Worm (Caenorhabditis elegans) whole organism, L1 larva: ENCODE results near the gene tbb-6.

Experiments used
- C04F5.9 ChIP-seq: sonication (generic microtip); optimal IDR thresholded peaks from 2 replicates; lab custom pipeline; 2016; ENCODE audit warnings: missing genetic modification characterization, missing compliant biosample characterization
- F16B12.6 ChIP-seq: fragments of 150-350 bp; optimal IDR thresholded peaks from 2 replicates; lab custom pipeline; 2014; ENCODE audit warnings: missing biosample characterization, missing genetic modification characterization
- aly-2 ChIP-seq: fragments of 150-350 bp; optimal IDR thresholded peaks from 2 replicates; lab custom pipeline; 2014; ENCODE audit warnings: missing biosample characterization, missing genetic modification characterization
- blmp-1 ChIP-seq: fragments of 150-350 bp; optimal IDR thresholded peaks from 2 replicates; lab custom pipeline; 2014; ENCODE audit warnings: missing biosample characterization, missing genetic modification characterization
- dsc-1 ChIP-seq: sonication (generic microtip); optimal IDR thresholded peaks from 2 replicates; lab custom pipeline; 2016; ENCODE audit warnings: mild to moderate bottlenecking, missing genetic modification characterization, missing compliant biosample characterization
- efl-1 ChIP-seq, 4 experiments: fragments of 150-350 bp; optimal IDR thresholded peaks in 3 of 4; peaks in 1 of 4; 1 replicate in 1 of 4; 2 replicates in 3 of 4; lab custom pipeline; 2014; ENCODE audit warnings: missing biosample characterization in 2 of 4, missing genetic modification characterization in 2 of 4, missing genetic modification reagents in 2 of 4
- elt-2 ChIP-seq: sonication (generic microtip); optimal IDR thresholded peaks from 2 replicates; lab custom pipeline; 2016; ENCODE audit warnings: missing genetic modification characterization, mild to moderate bottlenecking, inconsistent platforms, missing compliant biosample characterization, missing genetic modification reagents
- fkh-8 ChIP-seq: sonication (generic microtip); optimal IDR thresholded peaks from 2 replicates; lab custom pipeline; 2016; ENCODE audit warnings: mild to moderate bottlenecking, missing genetic modification characterization, missing compliant biosample characterization
- grh-1 ChIP-seq: fragments of 200-800 bp; sonication (Bioruptor generic); IDR thresholded peaks from 2 replicates; pipeline ENCODE4 v1.3.6; 2022; ENCODE audit warnings: missing genetic modification reagents, missing genetic modification characterization, missing compliant biosample characterization
- hlh-4 ChIP-seq: sonication (generic microtip); optimal IDR thresholded peaks from 2 replicates; lab custom pipeline; 2016; ENCODE audit warnings: mild to moderate bottlenecking, missing genetic modification characterization, missing compliant biosample characterization
- lin-13 ChIP-seq: fragments of 150-350 bp; optimal IDR thresholded peaks from 2 replicates; lab custom pipeline; 2014; ENCODE audit warnings: missing biosample characterization, missing genetic modification reagents, missing genetic modification characterization
- lin-14 ChIP-seq: fragments of 200-800 bp; sonication (Bioruptor generic); optimal IDR thresholded peaks from 2 replicates; lab custom pipeline; 2018; ENCODE audit warnings: mild to moderate bottlenecking, missing genetic modification characterization, moderate library complexity, missing compliant biosample characterization
- lin-39 ChIP-seq: fragments of 150-350 bp; optimal IDR thresholded peaks from 2 replicates; lab custom pipeline; 2014; ENCODE audit warnings: missing biosample characterization, missing genetic modification reagents, missing genetic modification characterization
- lir-3 ChIP-seq: sonication (generic microtip); optimal IDR thresholded peaks from 2 replicates; lab custom pipeline; 2016; ENCODE audit warnings: mild to moderate bottlenecking, missing genetic modification characterization, moderate library complexity, missing compliant biosample characterization; ENCODE audit not compliant: poor library complexity
- mep-1 ChIP-seq: fragments of 150-350 bp; optimal IDR thresholded peaks from 2 replicates; lab custom pipeline; 2014; ENCODE audit warnings: missing biosample characterization, missing genetic modification characterization
- nhr-11 ChIP-seq: fragments of 150-350 bp; optimal IDR thresholded peaks from 2 replicates; lab custom pipeline; 2014; ENCODE audit warnings: missing biosample characterization, missing genetic modification characterization
- nhr-19 ChIP-seq: fragments of 200-800 bp; sonication (Bioruptor generic); conservative IDR thresholded peaks from 2 replicates; pipeline ENCODE4 v1.3.6; 2022; ENCODE audit warnings: missing genetic modification characterization, missing compliant biosample characterization
- nhr-20 ChIP-seq: sonication (generic microtip); optimal IDR thresholded peaks from 2 replicates; lab custom pipeline; 2016; ENCODE audit warnings: mild to moderate bottlenecking, missing genetic modification characterization, missing compliant biosample characterization
- nhr-237 ChIP-seq: fragments of 150-350 bp; optimal IDR thresholded peaks from 2 replicates; lab custom pipeline; 2014; ENCODE audit warnings: missing biosample characterization, missing genetic modification characterization
- nhr-28 ChIP-seq: fragments of 150-350 bp; optimal IDR thresholded peaks from 2 replicates; lab custom pipeline; 2014; ENCODE audit warnings: missing biosample characterization, missing genetic modification characterization
- nhr-71 ChIP-seq: sonication (generic microtip); optimal IDR thresholded peaks from 2 replicates; lab custom pipeline; 2016; ENCODE audit warnings: mild to moderate bottlenecking, missing genetic modification characterization, moderate library complexity, missing compliant biosample characterization
- nhr-85 ChIP-seq: sonication (generic microtip); peaks from one replicate; lab custom pipeline; 2016; ENCODE audit warnings: missing genetic modification characterization, inconsistent platforms, missing compliant biosample characterization
- pag-3 ChIP-seq: sonication (generic microtip); optimal IDR thresholded peaks from 2 replicates; lab custom pipeline; 2017; ENCODE audit warnings: missing genetic modification characterization, mild to moderate bottlenecking, missing compliant biosample characterization, antibody characterized with exemption, borderline replicate concordance; ENCODE audit not compliant: insufficient read depth
- pax-3 ChIP-seq: fragments of 200-800 bp; sonication (Bioruptor generic); optimal IDR thresholded peaks from 2 replicates; lab custom pipeline; 2018; ENCODE audit warnings: mild to moderate bottlenecking, missing genetic modification characterization, moderate library complexity, missing compliant biosample characterization
- pqm-1 ChIP-seq: sonication (generic microtip); optimal IDR thresholded peaks from 3 replicates; lab custom pipeline; 2017; ENCODE audit warnings: missing biosample characterization, missing genetic modification characterization
- rnt-1 ChIP-seq: sonication (generic microtip); optimal IDR thresholded peaks from 2 replicates; lab custom pipeline; 2016; ENCODE audit warnings: mild to moderate bottlenecking, missing genetic modification characterization, moderate library complexity, missing compliant biosample characterization
- sox-4 ChIP-seq: sonication (generic microtip); optimal IDR thresholded peaks from 2 replicates; lab custom pipeline; 2016; ENCODE audit warnings: missing genetic modification characterization, missing compliant biosample characterization
- tbx-2 ChIP-seq: sonication (generic microtip); optimal IDR thresholded peaks from 2 replicates; lab custom pipeline; 2016; ENCODE audit warnings: missing genetic modification characterization, missing compliant biosample characterization
- tlp-1 ChIP-seq: fragments of 150-350 bp; optimal IDR thresholded peaks from 2 replicates; lab custom pipeline; 2014; ENCODE audit warnings: missing biosample characterization, missing genetic modification characterization
- unc-130 ChIP-seq: fragments of 150-350 bp; optimal IDR thresholded peaks from 2 replicates; lab custom pipeline; 2017; ENCODE audit warnings: missing biosample characterization, missing genetic modification characterization, inconsistent platforms
- unc-30 ChIP-seq: sonication (generic microtip); optimal IDR thresholded peaks from 2 replicates; lab custom pipeline; 2017; ENCODE audit warnings: missing biosample characterization, missing genetic modification characterization
- xbp-1 ChIP-seq: sonication (generic microtip); optimal IDR thresholded peaks from 2 replicates; lab custom pipeline; 2016; ENCODE audit warnings: missing genetic modification characterization, missing compliant biosample characterization
- zag-1 ChIP-seq: fragments of 150-350 bp; optimal IDR thresholded peaks from 2 replicates; lab custom pipeline; 2014; ENCODE audit warnings: missing biosample characterization, missing genetic modification characterization
- zip-4 ChIP-seq: fragments of 200-800 bp; sonication (Bioruptor generic); optimal IDR thresholded peaks from 2 replicates; lab custom pipeline; 2018; ENCODE audit warnings: mild to moderate bottlenecking, missing genetic modification characterization, moderate library complexity, missing compliant biosample characterization
- ztf-11 ChIP-seq, 2 experiments: sonication (generic microtip); optimal IDR thresholded peaks; 2 replicates each; lab custom pipeline; 2016 to 2017; ENCODE audit warnings: missing genetic modification characterization in 2 of 2, missing biosample characterization in 1 of 2, missing compliant biosample characterization in 1 of 2

The tbb-6 gene

ce11 chrV:12255343-12255742 is 6.0 kb upstream of the tbb-6 start, which contains the start of gene T04H1.12:
TSS of gene T04H1.12 (plus strand) at chrV:12255643.
- TF ChIP-seq aly-2 (tag; lab: Kevin White, UChicago) (no peak), pqm-1 (tag; lab: Kevin White, UChicago) (no peak), F16B12.6 (no peak), nhr-237 (tag; lab: Kevin White, UChicago) (no peak), lin-13 (GFP tag; lab: Kevin White, UChicago) (no peak), zip-4 (GFP tag; lab: Kevin White, UChicago) (no peak), grh-1 (GFP tag; lab: Robert Waterston, UW) (no peak), elt-2 (no peak), tbx-2 (tag; lab: Kevin White, UChicago) (no peak), nhr-28 (tag; lab: Kevin White, UChicago) (no peak), pag-3 (no peak), C04F5.9 (no peak), nhr-19 (GFP tag; lab: Robert Waterston, UW) (no peak), lir-3 (tag; lab: Kevin White, UChicago) (no peak), blmp-1 (no peak), nhr-20 (tag; lab: Kevin White, UChicago) (no peak), tlp-1 (tag; lab: Kevin White, UChicago) (no peak)
- TF ChIP-seq, all 84 proteins: peak for 0

ce11 chrV:12256398-12256797 is 4.9 kb upstream of the tbb-6 start, which contains the start of gene ugt-55:
TSS of gene ugt-55 (plus strand) at chrV:12256698.
- TF ChIP-seq sox-4 (no peak), nhr-85 (tag; lab: Kevin White, UChicago) (peak; percentile 45)

ce11 chrV:12258922-12259321 is 2.4 kb upstream of the tbb-6 start, which contains the start of gene ugt-56:
TSS of gene ugt-56 (plus strand) at chrV:12258982.
- TF ChIP-seq hlh-4 (tag; lab: Kevin White, UChicago) (no peak), fkh-8 (tag; lab: Kevin White, UChicago) (peak; percentile 13), ztf-11 (tag; optimal IDR thresholded peaks at IDR 0.05; lab: Kevin White, UChicago) (no peak), lin-39 (tag; lab: Kevin White, UChicago) (no peak), xbp-1 (tag; lab: Kevin White, UChicago) (no peak), pax-3 (peak; percentile 28), unc-130 (tag; lab: Kevin White, UChicago) (no peak), dsc-1 (tag; lab: Kevin White, UChicago) (peak; percentile 40)

ce11 chrV:12263723-12264122 is 2.4 kb downstream of the tbb-6 start, which contains the start of gene ssp-35:
TSS of gene ssp-35 (minus strand) at chrV:12263823.
- TF ChIP-seq blmp-1 (no peak), efl-1 (optimal IDR thresholded peaks at IDR 0.05; lab: Kevin White, UChicago) (no peak), efl-1 (GFP tag; optimal IDR thresholded peaks at IDR 0.05 in 1 of 2; lab: Kevin White, UChicago) (peak in 1 of 2 experiments; percentile 48), zag-1 (tag; lab: Kevin White, UChicago) (no peak), nhr-11 (tag; lab: Kevin White, UChicago) (no peak)

- TF ChIP-seq lin-14 (GFP tag; lab: Kevin White, UChicago), result peak; percentile 72
- TF ChIP-seq ztf-11 (tag; optimal IDR thresholded peaks at IDR 0.05; lab: Kevin White, UChicago), result no peak
- peak; percentile 8 for TF ChIP-seq mep-1 (tag; lab: Kevin White, UChicago)
- peak; percentile 51 for TF ChIP-seq rnt-1 (tag; lab: Kevin White, UChicago)
- no peak for TF ChIP-seq unc-30 (tag; lab: Kevin White, UChicago)
- peak in 1 of 2 experiments; percentile 0 for TF ChIP-seq efl-1 (optimal IDR thresholded peaks at IDR 0.05; lab: Kevin White, UChicago)
- no peak for TF ChIP-seq efl-1 (GFP tag; optimal IDR thresholded peaks at IDR 0.05 in 1 of 2; lab: Kevin White, UChicago)
- TF ChIP-seq unc-130 (tag; lab: Kevin White, UChicago), result peak; percentile 14
- peak; percentile 43 for TF ChIP-seq nhr-71 (tag; lab: Kevin White, UChicago)
Measured at ce11 chrV:12269272-12269767, 8.0 kb downstream of the tbb-6 start, which contains the start of gene twk-24. TSS of gene twk-24 (minus strand) at chrV:12269322.
